Worm (Caenorhabditis elegans) whole organism, midembryonic: ENCODE data around the gene R144.13.

Source experiments
- T22C8.4 ChIP-seq: fragments of 200-800 bp; sonication (Bioruptor generic); IDR thresholded peaks from 2 replicates; pipeline ENCODE4 v1.3.6; 2022; ENCODE audit warnings: missing genetic modification characterization, missing compliant biosample characterization
- cog-1 ChIP-seq: sonication (generic microtip); optimal IDR thresholded peaks from 2 replicates; lab custom pipeline; 2016; ENCODE audit warnings: missing genetic modification characterization, missing compliant biosample characterization
- flt-1 ChIP-seq: fragments of 200-800 bp; sonication (Bioruptor generic); IDR thresholded peaks from 2 replicates; pipeline ENCODE4 v1.3.6; 2022; ENCODE audit warnings: missing genetic modification characterization, missing compliant biosample characterization
- klf-2 ChIP-seq: fragments of 200-800 bp; sonication (Bioruptor generic); conservative IDR thresholded peaks from 2 replicates; pipeline ENCODE4 v1.3.6; 2022; ENCODE audit warnings: missing genetic modification reagents, missing genetic modification characterization, missing compliant biosample characterization
- med-1 ChIP-seq: sonication (generic microtip); optimal IDR thresholded peaks from 2 replicates; lab custom pipeline; 2017; ENCODE audit warnings: missing genetic modification characterization, mild to moderate bottlenecking, missing compliant biosample characterization, antibody characterized with exemption, missing genetic modification reagents; ENCODE audit not compliant: insufficient read depth
- ref-1 ChIP-seq: fragments of 200-800 bp; sonication (Bioruptor generic); conservative IDR thresholded peaks from 2 replicates; pipeline ENCODE4 v1.3.6; 2022; ENCODE audit warnings: missing genetic modification reagents, missing genetic modification characterization, missing compliant biosample characterization
- tab-1 ChIP-seq: fragments of 200-800 bp; sonication (Bioruptor generic); IDR thresholded peaks from 2 replicates; pipeline ENCODE4 v1.3.6; 2022; ENCODE audit warnings: missing genetic modification characterization, missing compliant biosample characterization
- ztf-23 ChIP-seq: fragments of 200-800 bp; sonication (Bioruptor generic); IDR thresholded peaks from 2 replicates; pipeline ENCODE4 v1.3.6; 2022; ENCODE audit warnings: missing genetic modification reagents, missing genetic modification characterization, missing compliant biosample characterization
- ztf-29 ChIP-seq: fragments of 200-800 bp; sonication (Bioruptor generic); IDR thresholded peaks from 2 replicates; pipeline ENCODE4 v1.3.6; 2022; ENCODE audit warnings: missing genetic modification reagents, missing genetic modification characterization, missing compliant biosample characterization

The R144.13 gene

ce11 chrIII:5021689-5022088, 1.4 kb upstream of the R144.13 start, which contains the start of gene R144.3:
Gene R144.3 (plus strand): TSS chrIII:5021989.
- TF ChIP-seq cog-1, result no peak
- no peak for TF ChIP-seq T22C8.4
- no peak for TF ChIP-seq med-1 (GFP tag; lab: Kevin White, UChicago)
- TF ChIP-seq tab-1 (GFP tag; lab: Robert Waterston, UW), result no peak
- TF ChIP-seq flt-1 (GFP tag; lab: Robert Waterston, UW), result no peak
- no peak for TF ChIP-seq klf-2 (GFP tag; lab: Robert Waterston, UW)
- no peak for TF ChIP-seq ztf-23 (GFP tag; lab: Robert Waterston, UW)
- no peak for TF ChIP-seq ref-1 (GFP tag; lab: Robert Waterston, UW)
- TF ChIP-seq ztf-29, result no peak

- TF ChIP-seq ref-1 (GFP tag; lab: Robert Waterston, UW), result no peak
- no peak for TF ChIP-seq flt-1 (GFP tag; lab: Robert Waterston, UW)
- no peak for TF ChIP-seq ztf-23 (GFP tag; lab: Robert Waterston, UW)
- TF ChIP-seq cog-1, result no peak
- no peak for TF ChIP-seq med-1 (GFP tag; lab: Kevin White, UChicago)
- TF ChIP-seq T22C8.4, result no peak
- TF ChIP-seq tab-1 (GFP tag; lab: Robert Waterston, UW), result no peak
- no peak for TF ChIP-seq ztf-29
- no peak for TF ChIP-seq klf-2 (GFP tag; lab: Robert Waterston, UW)
Measured at ce11 chrIII:5023642-5024041, 578 bp downstream of the R144.13 start.

- TF ChIP-seq tab-1 (GFP tag; lab: Robert Waterston, UW) (no peak), klf-2 (GFP tag; lab: Robert Waterston, UW) (no peak), ztf-29 (no peak), flt-1 (GFP tag; lab: Robert Waterston, UW) (no peak), cog-1 (peak; percentile 22), med-1 (GFP tag; lab: Kevin White, UChicago) (peak; percentile 11), T22C8.4 (peak; percentile 91), ref-1 (GFP tag; lab: Robert Waterston, UW) (no peak), ztf-23 (GFP tag; lab: Robert Waterston, UW) (peak; percentile 80)
Measured at ce11 chrIII:5024393-5024964, 1.4 kb downstream of the R144.13 start, which contains the start of gene pcf-11. Gene pcf-11 (plus strand): TSS chrIII:5024914.

DNA sequence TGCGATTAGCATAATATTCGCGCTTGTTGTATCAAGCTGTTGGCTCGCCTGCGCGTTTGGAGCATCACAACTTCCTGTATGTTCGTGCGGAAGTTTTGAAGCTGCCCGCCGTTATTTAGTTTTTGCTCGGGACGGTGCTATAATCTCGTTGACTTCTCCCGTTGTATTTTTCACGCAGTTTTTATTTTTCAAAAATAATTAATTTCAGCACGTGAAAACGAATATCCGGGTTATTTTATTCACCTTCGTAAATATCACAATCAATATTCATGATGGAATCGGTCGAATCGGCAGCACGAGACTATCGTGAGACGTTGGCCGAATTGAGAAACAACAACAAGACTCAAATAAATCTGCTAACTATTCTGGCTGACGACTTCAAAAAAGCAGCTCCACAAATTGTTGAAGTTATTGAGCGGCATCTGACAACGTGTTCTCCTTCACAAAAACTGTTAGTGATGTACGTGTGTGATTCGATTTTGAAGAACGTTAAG, 2.1 kb downstream of the R144.13 start:
- TF ChIP-seq ztf-23 (GFP tag; lab: Robert Waterston, UW) (no peak; the same call in 1 of the 2 replicates), klf-2 (GFP tag; lab: Robert Waterston, UW) (no peak), ztf-29 (no peak), flt-1 (GFP tag; lab: Robert Waterston, UW) (no peak), cog-1 (no peak), ref-1 (GFP tag; lab: Robert Waterston, UW) (no peak), tab-1 (GFP tag; lab: Robert Waterston, UW) (no peak), T22C8.4 (no peak), med-1 (GFP tag; lab: Kevin White, UChicago) (no peak)

DNA sequence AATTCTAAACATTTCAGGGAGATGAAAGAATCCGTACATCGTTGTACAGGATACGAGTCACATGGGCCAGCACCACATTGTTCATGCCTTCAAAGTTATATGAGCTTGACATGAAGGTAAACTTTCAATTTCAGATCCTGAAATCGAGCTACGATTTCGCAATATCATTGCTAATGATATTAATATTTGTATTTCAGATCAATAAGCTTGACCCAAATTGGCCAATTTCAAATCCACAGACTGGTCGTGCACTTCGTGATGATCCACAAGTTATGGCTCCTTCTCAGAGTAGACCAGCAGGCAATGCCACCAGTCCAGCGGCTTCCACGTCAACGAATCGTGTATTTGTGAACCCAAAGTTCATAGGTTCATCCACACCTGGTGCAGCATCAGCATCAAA, 3.3 kb downstream of the R144.13 start:
- TF ChIP-seq tab-1 (GFP tag; lab: Robert Waterston, UW) (no peak), cog-1 (no peak), T22C8.4 (no peak), ref-1 (GFP tag; lab: Robert Waterston, UW) (no peak), flt-1 (GFP tag; lab: Robert Waterston, UW) (no peak), ztf-29 (no peak), klf-2 (GFP tag; lab: Robert Waterston, UW) (no peak), ztf-23 (GFP tag; lab: Robert Waterston, UW) (no peak), med-1 (GFP tag; lab: Kevin White, UChicago) (no peak)

DNA sequence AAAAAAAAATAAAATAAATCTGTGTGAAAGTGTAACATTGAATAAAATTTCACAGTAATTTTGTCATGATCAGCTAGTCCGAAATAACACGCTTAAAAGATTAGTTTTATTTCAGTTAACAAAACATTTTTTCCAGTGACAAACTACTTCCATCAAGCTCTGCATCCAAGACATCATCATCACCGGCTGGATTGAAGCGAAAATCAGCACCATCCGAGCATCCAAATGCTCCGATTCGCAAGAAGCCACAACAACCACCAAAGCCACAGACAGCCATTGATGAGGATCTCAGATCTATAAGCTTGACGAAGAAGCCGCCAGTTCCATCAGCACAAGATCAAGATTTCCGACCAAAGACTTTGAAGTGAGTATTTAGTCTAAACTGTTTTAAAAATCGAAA, 4.2 kb downstream of the R144.13 start:
- no peak for TF ChIP-seq tab-1 (GFP tag; lab: Robert Waterston, UW)
- no peak for TF ChIP-seq ztf-23 (GFP tag; lab: Robert Waterston, UW)
- TF ChIP-seq ztf-29, result no peak
- no peak for TF ChIP-seq med-1 (GFP tag; lab: Kevin White, UChicago)
- TF ChIP-seq ref-1 (GFP tag; lab: Robert Waterston, UW), result no peak
- TF ChIP-seq flt-1 (GFP tag; lab: Robert Waterston, UW), result no peak
- no peak for TF ChIP-seq cog-1
- no peak for TF ChIP-seq T22C8.4
- TF ChIP-seq klf-2 (GFP tag; lab: Robert Waterston, UW), result no peak

- TF ChIP-seq cog-1, result no peak
- no peak for TF ChIP-seq T22C8.4
- no peak for TF ChIP-seq klf-2 (GFP tag; lab: Robert Waterston, UW)
- TF ChIP-seq ref-1 (GFP tag; lab: Robert Waterston, UW), result no peak
- no peak for TF ChIP-seq ztf-29
- TF ChIP-seq flt-1 (GFP tag; lab: Robert Waterston, UW), result no peak
- TF ChIP-seq med-1 (GFP tag; lab: Kevin White, UChicago), result no peak
- TF ChIP-seq ztf-23 (GFP tag; lab: Robert Waterston, UW), result no peak
- TF ChIP-seq tab-1 (GFP tag; lab: Robert Waterston, UW), result no peak
Measured at ce11 chrIII:5030629-5031028, 7.6 kb downstream of the R144.13 start, which contains the start of gene klp-6. Gene klp-6 (plus strand): TSS chrIII:5030929.

DNA sequence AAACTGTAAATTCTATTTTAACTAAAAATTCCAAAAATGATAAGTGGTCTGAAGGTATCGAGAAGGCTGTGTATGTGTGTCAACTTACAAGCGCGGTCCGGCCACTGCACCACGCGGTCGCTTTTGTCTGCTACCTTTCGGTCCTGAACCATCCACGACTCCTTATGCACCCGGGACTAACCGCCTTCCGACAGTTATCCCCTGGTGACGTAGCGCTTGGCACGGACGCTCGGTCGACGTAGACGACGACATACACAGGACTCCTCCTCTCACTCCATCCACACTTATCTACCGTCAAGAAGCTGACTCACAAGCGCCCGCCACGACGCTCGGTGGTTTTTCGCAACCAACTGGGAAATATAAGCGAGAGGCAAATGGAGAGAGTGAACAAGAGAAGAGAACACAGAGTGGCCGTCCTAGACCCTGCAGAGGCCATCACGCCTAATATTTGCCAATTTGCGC, 8.3 kb downstream of the R144.13 start:
- peak; percentile 85 for TF ChIP-seq T22C8.4
- TF ChIP-seq cog-1, result peak; percentile 78
- TF ChIP-seq tab-1 (GFP tag; lab: Robert Waterston, UW), result peak; percentile 91
- peak; percentile 90 for TF ChIP-seq ztf-29
- peak; percentile 29 for TF ChIP-seq med-1 (GFP tag; lab: Kevin White, UChicago)
- TF ChIP-seq ztf-23 (GFP tag; lab: Robert Waterston, UW), result peak; percentile 95
- TF ChIP-seq flt-1 (GFP tag; lab: Robert Waterston, UW), result peak; percentile 94
- peak; percentile 82 for TF ChIP-seq ref-1 (GFP tag; lab: Robert Waterston, UW)
- TF ChIP-seq klf-2 (GFP tag; lab: Robert Waterston, UW), result peak; percentile 87

- TF ChIP-seq T22C8.4 (no peak), flt-1 (GFP tag; lab: Robert Waterston, UW) (no peak), klf-2 (GFP tag; lab: Robert Waterston, UW) (no peak), cog-1 (no peak), tab-1 (GFP tag; lab: Robert Waterston, UW) (no peak), ref-1 (GFP tag; lab: Robert Waterston, UW) (no peak), med-1 (GFP tag; lab: Kevin White, UChicago) (no peak), ztf-23 (GFP tag; lab: Robert Waterston, UW) (no peak), ztf-29 (no peak)
Measured at ce11 chrIII:5036158-5036557, 13.1 kb downstream of the R144.13 start, which contains the start of gene C45G9.6. Gene C45G9.6 (plus strand): TSS chrIII:5036458.
